Worm (Caenorhabditis elegans): Measurements from ENCODE around the gene F16F9.3.

Gene F16F9.3

DNA sequence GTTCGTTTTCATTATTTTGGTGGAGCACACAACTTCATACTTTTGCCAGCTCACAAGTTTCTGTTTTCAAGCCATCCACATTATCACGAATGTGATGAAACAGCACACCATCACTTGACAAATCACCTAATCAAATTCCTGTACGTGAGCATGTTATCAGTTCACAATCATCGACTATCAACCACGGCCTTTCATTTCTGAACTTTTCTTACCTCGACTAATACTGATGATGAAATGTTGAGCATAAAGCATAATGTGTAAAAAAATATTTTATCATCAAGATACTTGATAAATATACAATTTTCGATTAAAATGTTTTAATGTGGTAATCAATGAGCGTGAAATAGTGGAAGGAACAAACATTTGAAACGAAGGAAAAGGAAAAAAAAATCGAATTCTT, 16.1 kb downstream of the F16F9.3 start (continued):
- TF ChIP-seq pqm-1 (tag; optimal IDR thresholded peaks at IDR 0.05) = peak; percentile 64
- peak; percentile 5; the same call in 1 of the 2 replicates for TF ChIP-seq nhr-19 (GFP tag; conservative IDR thresholded peaks at IDR 0.05)
- no peak for TF ChIP-seq ceh-8 (GFP tag; optimal IDR thresholded peaks at IDR 0.05)
- TF ChIP-seq irx-1 (tag; optimal IDR thresholded peaks at IDR 0.05) = no peak
- TF ChIP-seq rnt-1 (tag; optimal IDR thresholded peaks at IDR 0.05) = no peak
- no peak for TF ChIP-seq ama-1 (optimal IDR thresholded peaks at IDR 0.05)
- no peak for TF ChIP-seq ceh-90 (tag; optimal IDR thresholded peaks at IDR 0.05)
- TF ChIP-seq dsc-1 (tag; optimal IDR thresholded peaks at IDR 0.05) = no peak
- no peak for TF ChIP-seq elt-3 (tag; optimal IDR thresholded peaks at IDR 0.05)
- TF ChIP-seq ztf-11 (tag; optimal IDR thresholded peaks at IDR 0.05) = no peak
- TF ChIP-seq lin-35 (GFP tag; optimal IDR thresholded peaks at IDR 0.05) = peak in 1 of 2 experiments; percentile 46
- no peak for TF ChIP-seq Y116A8C.19 (tag; optimal IDR thresholded peaks at IDR 0.05; ENCODE audit: borderline replicate concordance)
- TF ChIP-seq fkh-8 (tag; optimal IDR thresholded peaks at IDR 0.05) = no peak
- TF ChIP-seq sptf-1 (tag; optimal IDR thresholded peaks at IDR 0.05) = no peak
- TF ChIP-seq egl-13 (tag; optimal IDR thresholded peaks at IDR 0.05) = no peak
- TF ChIP-seq ceh-88 (GFP tag; IDR thresholded peaks at IDR 0.05) = 0 out of 2 replicates have a peak, but pooled peaks have one; percentile 22
- TF ChIP-seq efl-3 (GFP tag; optimal IDR thresholded peaks at IDR 0.05) = no peak
- TF ChIP-seq lin-15B (tag; optimal IDR thresholded peaks at IDR 0.05) = no peak
- TF ChIP-seq fkh-4 (tag; optimal IDR thresholded peaks at IDR 0.05; ENCODE audit: borderline replicate concordance) = no peak

ce11 chrX:8475142-8475541, 17.7 kb downstream of the F16F9.3 start:
- TF ChIP-seq lin-13 (GFP tag; optimal IDR thresholded peaks at IDR 0.05) (peak; percentile 1), hlh-17 (GFP tag; optimal IDR thresholded peaks at IDR 0.05; ENCODE audit: borderline replicate concordance) (no peak), rnt-1 (tag; optimal IDR thresholded peaks at IDR 0.05) (no peak), nhr-90 (tag; optimal IDR thresholded peaks at IDR 0.05; ENCODE audit: poor library complexity) (peak; percentile 83), aha-1 (tag; optimal IDR thresholded peaks at IDR 0.05) (no peak), fkh-8 (tag; optimal IDR thresholded peaks at IDR 0.05) (no peak), nhr-12 (tag; optimal IDR thresholded peaks at IDR 0.05) (no peak), C04F5.9 (tag; optimal IDR thresholded peaks at IDR 0.05) (no peak), nhr-71 (tag; optimal IDR thresholded peaks at IDR 0.05) (peak; percentile 93), elt-3 (tag; optimal IDR thresholded peaks at IDR 0.05) (peak; percentile 42 to 99 (median 88)), fkh-4 (tag; optimal IDR thresholded peaks at IDR 0.05; ENCODE audit: borderline replicate concordance) (no peak), dpl-1 (GFP tag; optimal IDR thresholded peaks at IDR 0.05) (peak in 1 of 3 experiments; percentile 41), pax-3 (tag; optimal IDR thresholded peaks at IDR 0.05) (no peak), mep-1 (tag; optimal IDR thresholded peaks at IDR 0.05) (peak; percentile 66), nhr-47 (tag; optimal IDR thresholded peaks at IDR 0.05) (peak; percentile 62), nhr-237 (tag; optimal IDR thresholded peaks at IDR 0.05) (peak; percentile 44), ceh-8 (GFP tag; optimal IDR thresholded peaks at IDR 0.05) (no peak), C16A3.4 (tag; optimal IDR thresholded peaks at IDR 0.05) (peak; percentile 39), nhr-19 (GFP tag; conservative IDR thresholded peaks at IDR 0.05) (peak; percentile 82), mef-2 (tag; optimal IDR thresholded peaks at IDR 0.05) (no peak), ceh-88 (GFP tag; IDR thresholded peaks at IDR 0.05) (0 out of 2 replicates have a peak, but pooled peaks have one; percentile 7), grh-1 (GFP tag; IDR thresholded peaks at IDR 0.05) (peak; percentile 81), blmp-1 (tag; optimal IDR thresholded peaks at IDR 0.05) (peak; percentile 82), lin-15B (tag; optimal IDR thresholded peaks at IDR 0.05) (no peak), lir-3 (tag; optimal IDR thresholded peaks at IDR 0.05; ENCODE audit: poor library complexity) (peak; percentile 63), pag-3 (tag; optimal IDR thresholded peaks at IDR 0.05; ENCODE audit: borderline replicate concordance, insufficient read depth) (no peak), ztf-4 (tag; optimal IDR thresholded peaks at IDR 0.05) (peak; percentile 65), ztf-11 (tag; optimal IDR thresholded peaks at IDR 0.05) (no peak), mdl-1 (tag; optimal IDR thresholded peaks at IDR 0.05) (peak in 1 of 2 experiments; percentile 74), vab-15 (tag; optimal IDR thresholded peaks at IDR 0.05) (peak; percentile 42), nhr-28 (tag; optimal IDR thresholded peaks at IDR 0.05) (no peak), snu-23 (GFP tag; optimal IDR thresholded peaks at IDR 0.05) (peak; percentile 87), zag-1 (tag; optimal IDR thresholded peaks at IDR 0.05) (no peak), aly-2 (tag; optimal IDR thresholded peaks at IDR 0.05) (no peak), ceh-82 (tag; optimal IDR thresholded peaks at IDR 0.05) (no peak), fos-1 (tag; optimal IDR thresholded peaks at IDR 0.05) (no peak), lin-35 (GFP tag; optimal IDR thresholded peaks at IDR 0.05) (peak in 1 of 2 experiments; percentile 78), nhr-20 (tag; optimal IDR thresholded peaks at IDR 0.05) (peak; percentile 99), efl-3 (GFP tag; optimal IDR thresholded peaks at IDR 0.05) (no peak), ces-1 (GFP tag; optimal IDR thresholded peaks at IDR 0.05) (no peak), nhr-77 (tag; optimal IDR thresholded peaks at IDR 0.05) (no peak)

All from whole organism, L1 larva.